Worm (Caenorhabditis elegans) whole organism, L3 larva: ENCODE measurements around the gene Y54G2A.13.

Source experiments
- aly-2 ChIP-seq: fragments of 150-350 bp; optimal IDR thresholded peaks from 2 replicates; lab custom pipeline; 2014; ENCODE audit warnings: missing biosample characterization, missing genetic modification characterization
- ceh-9 ChIP-seq: sonication (generic microtip); optimal IDR thresholded peaks from 2 replicates; lab custom pipeline; 2018; ENCODE audit warnings: missing biosample characterization, missing genetic modification characterization
- lin-39 ChIP-seq: fragments of 150-350 bp; optimal IDR thresholded peaks from 2 replicates; lab custom pipeline; 2018; ENCODE audit warnings: missing biosample characterization, missing genetic modification reagents, missing genetic modification characterization
- mdl-1 ChIP-seq: fragments of 150-350 bp; optimal IDR thresholded peaks from 2 replicates; lab custom pipeline; 2014; ENCODE audit warnings: missing biosample characterization, missing genetic modification characterization
- nfya-1 ChIP-seq: sonication (generic microtip); optimal IDR thresholded peaks from 2 replicates; lab custom pipeline; 2017; ENCODE audit warnings: missing genetic modification characterization, mild to moderate bottlenecking, missing compliant biosample characterization, antibody characterized with exemption, moderate library complexity; ENCODE audit not compliant: insufficient read depth
- nhr-28 ChIP-seq: fragments of 150-350 bp; optimal IDR thresholded peaks from 2 replicates; lab custom pipeline; 2014; ENCODE audit warnings: missing biosample characterization, missing genetic modification characterization
- skn-1 ChIP-seq: fragments of 150-350 bp; optimal IDR thresholded peaks from 2 replicates; lab custom pipeline; 2014; ENCODE audit warnings: missing biosample characterization, missing genetic modification characterization
- unc-62 ChIP-seq: fragments of 150-350 bp; sonication (generic microtip); optimal IDR thresholded peaks from 4 replicates; lab custom pipeline; 2014; ENCODE audit warnings: missing biosample characterization, missing genetic modification reagents, missing genetic modification characterization

- TF ChIP-seq lin-39 (tag; lab: Kevin White, UChicago), result no peak
- no peak for TF ChIP-seq unc-62 (GFP tag; lab: Kevin White, UChicago)
- no peak for TF ChIP-seq aly-2 (tag; lab: Kevin White, UChicago)
- peak; percentile 45 for TF ChIP-seq nfya-1
- TF ChIP-seq ceh-9 (tag; lab: Kevin White, UChicago), result no peak
- TF ChIP-seq mdl-1 (tag; lab: Kevin White, UChicago), result no peak
- no peak for TF ChIP-seq nhr-28 (tag; lab: Kevin White, UChicago)
- no peak for TF ChIP-seq skn-1 (tag; lab: Kevin White, UChicago)
Measured at ce11 chrIV:2785057-2785456, 34.5 kb downstream of the Y54G2A.13 start.
